Worm (Caenorhabditis elegans) whole organism, late embryonic: ENCODE results near the gene srx-63.

Source experiments
- dmd-4 ChIP-seq: sonication (generic microtip); optimal IDR thresholded peaks from 2 replicates; lab custom pipeline; 2016; ENCODE audit warnings: borderline replicate concordance, missing genetic modification characterization, missing compliant biosample characterization
- pha-4 ChIP-seq: fragments of 150-350 bp; optimal IDR thresholded peaks from 2 replicates; lab custom pipeline; 2018; ENCODE audit warnings: missing biosample characterization, missing genetic modification reagents, missing genetic modification characterization

DNA sequence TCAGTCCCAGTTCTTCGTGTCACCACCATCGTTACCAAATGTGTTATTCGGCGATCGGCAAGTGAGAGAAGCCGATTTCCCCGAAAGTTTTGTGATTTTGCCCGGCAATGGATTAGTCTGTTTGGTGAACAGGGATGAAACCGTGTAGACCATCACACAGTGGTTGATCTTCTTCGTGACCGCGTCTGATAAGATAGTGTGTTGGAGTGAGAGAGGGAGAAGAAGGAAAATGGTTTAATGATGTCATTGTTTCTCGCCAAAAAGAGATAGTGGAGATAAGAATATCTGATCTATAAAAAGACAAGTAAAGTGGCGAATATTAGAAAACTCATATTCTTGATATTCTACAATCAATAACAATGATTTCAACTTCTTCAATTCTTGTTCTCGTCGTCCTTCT, 48.4 kb downstream of the srx-63 start, which contains the start of gene nlp-31:
- TF ChIP-seq dmd-4 (tag; lab: Kevin White, UChicago) (no peak), pha-4 (tag; lab: Kevin White, UChicago) (no peak)
